Worm (Caenorhabditis elegans): ENCODE results near the gene C24H10.4.
A peak's percentile ranks its signal among the peaks of the same experiment; 100 is the strongest.

The C24H10.4 gene

DNA sequence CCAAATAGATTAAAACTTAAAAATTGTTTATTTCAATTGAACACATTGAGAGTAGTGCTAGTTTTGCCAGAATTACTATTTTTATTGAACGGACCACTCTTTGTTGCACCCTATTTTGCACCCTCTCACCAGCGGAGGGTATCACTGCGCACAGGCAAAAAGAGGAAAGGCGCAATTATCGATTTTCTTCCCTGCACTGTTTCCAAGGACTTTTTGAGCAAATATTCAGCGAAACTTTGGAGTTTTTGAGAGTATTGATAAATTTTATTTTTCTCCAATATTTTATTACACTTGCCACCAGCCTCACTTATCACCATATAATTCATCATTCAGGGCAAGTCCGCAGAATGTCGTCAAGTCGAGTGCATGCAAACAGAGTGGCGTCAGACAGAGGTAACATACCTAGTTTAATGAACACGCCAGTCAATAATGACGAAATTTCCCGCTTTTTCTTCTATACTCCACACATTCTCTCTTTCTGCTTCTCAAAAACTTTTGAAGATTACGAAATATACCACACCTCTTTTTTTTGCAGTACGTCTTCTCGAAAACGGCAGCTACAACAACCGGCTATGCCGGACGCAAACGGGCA lies 40.9 kb downstream of the C24H10.4 start:
- TF ChIP-seq hmg-20 (GFP tag; IDR thresholded peaks at IDR 0.05) (no peak), nfya-1 (tag; optimal IDR thresholded peaks at IDR 0.05; ENCODE audit: borderline replicate concordance, insufficient read depth) (no peak), him-1 (tag; optimal IDR thresholded peaks at IDR 0.05) (no peak), F23B12.7 (tag; optimal IDR thresholded peaks at IDR 0.05; ENCODE audit: insufficient read depth) (no peak), ztf-18 (tag; optimal IDR thresholded peaks at IDR 0.05) (no peak), nhr-90 (tag; optimal IDR thresholded peaks at IDR 0.05) (no peak), attf-5 (GFP tag; optimal IDR thresholded peaks at IDR 0.05) (peak; percentile 35), dox-1 (GFP tag; IDR thresholded peaks at IDR 0.05) (0 out of 2 replicates have a peak, but pooled peaks have one; percentile 15), egl-44 (GFP tag; IDR thresholded peaks at IDR 0.05) (no peak), sptf-2 (GFP tag; optimal IDR thresholded peaks at IDR 0.05) (no peak), tlf-1 (GFP tag; optimal IDR thresholded peaks at IDR 0.05) (no peak), let-607 (tag; optimal IDR thresholded peaks at IDR 0.05) (peak; percentile 54 to 83), snpc-1.1 (tag; optimal IDR thresholded peaks at IDR 0.05; ENCODE audit: insufficient read depth) (no peak), nhr-80 (tag; optimal IDR thresholded peaks at IDR 0.05) (peak; percentile 78), rcor-1 (GFP tag; IDR thresholded peaks at IDR 0.05) (no peak), lsy-27 (tag; optimal IDR thresholded peaks at IDR 0.05; ENCODE audit: borderline replicate concordance, insufficient read depth) (no peak), lin-35 (GFP tag; optimal IDR thresholded peaks at IDR 0.05) (no peak), tbp1 (GFP tag; optimal IDR thresholded peaks at IDR 0.05) (no peak), hmg-1.2 (GFP tag; IDR thresholded peaks at IDR 0.05) (no peak), F22D6.2 (tag; optimal IDR thresholded peaks at IDR 0.05) (no peak), Y95B8A.8 (GFP tag; IDR thresholded peaks at IDR 0.05) (no peak), cebp-1 (GFP tag; IDR thresholded peaks at IDR 0.05) (peak; percentile 85; the same call in 1 of the 2 replicates), cebp-1 (tag; optimal IDR thresholded peaks at IDR 0.05) (peak; percentile 96), lsl-1 (GFP tag; optimal IDR thresholded peaks at IDR 0.05) (no peak), die-1 (tag; optimal IDR thresholded peaks at IDR 0.05) (no peak), B0261.1 (tag; optimal IDR thresholded peaks at IDR 0.05) (no peak)

DNA sequence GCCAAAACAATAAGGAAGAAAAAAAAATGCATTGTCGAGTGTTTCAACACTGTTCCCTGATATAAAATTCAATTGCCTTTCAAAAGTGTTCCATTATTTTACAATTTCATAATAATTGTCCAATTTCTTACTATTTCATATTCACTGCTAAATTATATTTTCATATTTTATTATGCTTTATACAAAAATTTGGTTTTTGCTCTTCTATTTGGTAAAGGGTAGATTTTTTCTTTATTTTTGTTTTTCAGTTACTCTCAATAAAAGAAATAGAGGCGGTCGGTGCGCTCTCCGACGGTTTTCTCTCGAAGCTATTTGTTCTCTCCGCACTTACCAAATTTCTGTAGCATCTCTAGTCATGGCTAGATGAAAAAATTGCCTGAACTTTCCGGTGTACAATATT lies 41.5 kb downstream of the C24H10.4 start, which contains the start of gene sek-3:
sek-3 (plus strand) TSS at position 301 of the 400 bp plus-strand sequence.
- TF ChIP-seq mes-4 (tag; optimal IDR thresholded peaks at IDR 0.05), result no peak
- no peak for TF ChIP-seq ceh-40 (GFP tag; IDR thresholded peaks at IDR 0.05)
- TF ChIP-seq ceh-58 (GFP tag; IDR thresholded peaks at IDR 0.05), result no peak
- TF ChIP-seq nhr-90 (tag; optimal IDR thresholded peaks at IDR 0.05), result no peak
- no peak for TF ChIP-seq xnd-1 (tag; optimal IDR thresholded peaks at IDR 0.05)
- no peak for TF ChIP-seq Y79H2A.3 (GFP tag; conservative IDR thresholded peaks at IDR 0.05)
- TF ChIP-seq nhr-120 (GFP tag; IDR thresholded peaks at IDR 0.05), result no peak
- no peak for TF ChIP-seq efl-1 (GFP tag; optimal IDR thresholded peaks at IDR 0.05)
- no peak for TF ChIP-seq lin-54 (GFP tag; optimal IDR thresholded peaks at IDR 0.05)
- no peak for TF ChIP-seq nhr-27 (tag; optimal IDR thresholded peaks at IDR 0.05)
- no peak for TF ChIP-seq F39B2.1 (GFP tag; IDR thresholded peaks at IDR 0.05)
- no peak for TF ChIP-seq tbp1 (GFP tag; optimal IDR thresholded peaks at IDR 0.05)
- TF ChIP-seq ZK185.1 (tag; optimal IDR thresholded peaks at IDR 0.05; ENCODE audit: poor library complexity, severe bottlenecking), result no peak
- no peak for TF ChIP-seq egrh-3 (GFP tag; IDR thresholded peaks at IDR 0.05)
- no peak for TF ChIP-seq bed-1 (GFP tag; IDR thresholded peaks at IDR 0.05)
- TF ChIP-seq Y95B8A.8 (GFP tag; IDR thresholded peaks at IDR 0.05), result no peak
- TF ChIP-seq cebp-1 (GFP tag; IDR thresholded peaks at IDR 0.05), result no peak
- no peak for TF ChIP-seq cebp-1 (tag; optimal IDR thresholded peaks at IDR 0.05)
- TF ChIP-seq zfh-2 (GFP tag; conservative IDR thresholded peaks at IDR 0.05), result no peak
- TF ChIP-seq tlf-1 (GFP tag; optimal IDR thresholded peaks at IDR 0.05), result no peak

All from whole organism, young adult.